Fruit fly (Drosophila melanogaster) whole organism, embryonic: ENCODE measurements around the gene CG9837.

ENCODE experiments used
- ATbp ChIP-seq: fragments of 200-800 bp; sonication (Bioruptor generic); optimal IDR thresholded peaks from 2 replicates; lab custom pipeline; 2017; ENCODE audit warnings: missing biosample characterization, mild to moderate bottlenecking, missing genetic modification characterization, missing genetic modification reagents
- B-H2 ChIP-seq: fragments of 200-800 bp; sonication (Bioruptor generic); optimal IDR thresholded peaks from 2 replicates; lab custom pipeline; 2018; ENCODE audit warnings: missing biosample characterization, mild to moderate bottlenecking, missing genetic modification characterization
- Bteb2 ChIP-seq: fragments of 200-800 bp; sonication (Bioruptor generic); optimal IDR thresholded peaks from 2 replicates; lab custom pipeline; 2016; ENCODE audit warnings: missing biosample characterization, missing genetic modification characterization
- CG10366 ChIP-seq: fragments of 200-800 bp; sonication (Bioruptor generic); IDR thresholded peaks from 2 replicates; pipeline ENCODE4 v1.3.6; 2022; ENCODE audit warnings: missing biosample characterization, missing genetic modification characterization
- CG10959 ChIP-seq: fragments of 200-800 bp; sonication (Bioruptor generic); IDR thresholded peaks from 2 replicates; pipeline ENCODE4 v1.3.6; 2022; ENCODE audit warnings: missing biosample characterization, missing genetic modification characterization
- CG11695 ChIP-seq: fragments of 200-800 bp; sonication (Bioruptor generic); IDR thresholded peaks from 3 replicates; pipeline ENCODE4 v1.3.6; 2022; ENCODE audit warnings: missing biosample characterization, missing genetic modification characterization
- CG13624 ChIP-seq: fragments of 200-800 bp; sonication (Bioruptor generic); optimal IDR thresholded peaks from 2 replicates; lab custom pipeline; 2016; ENCODE audit warnings: missing biosample characterization, missing genetic modification characterization
- CG14667 ChIP-seq: fragments of 200-800 bp; sonication (Bioruptor generic); IDR thresholded peaks from 2 replicates; pipeline ENCODE4 v1.3.6; 2022; ENCODE audit warnings: missing biosample characterization, missing genetic modification characterization
- CG1529 ChIP-seq: fragments of 200-800 bp; sonication (Bioruptor generic); optimal IDR thresholded peaks from 3 replicates; lab custom pipeline; 2018; ENCODE audit warnings: missing biosample characterization, missing genetic modification characterization
- CG18599 ChIP-seq: fragments of 200-800 bp; sonication (Bioruptor generic); optimal IDR thresholded peaks from 3 replicates; lab custom pipeline; 2017; ENCODE audit warnings: missing biosample characterization, missing genetic modification characterization, mild to moderate bottlenecking, moderate library complexity, missing genetic modification reagents
- CG2129 ChIP-seq: fragments of 200-800 bp; sonication (Bioruptor generic); IDR thresholded peaks from 2 replicates; pipeline ENCODE4 v1.3.6; 2022; ENCODE audit warnings: missing biosample characterization, missing genetic modification characterization; ENCODE audit not compliant: partially characterized antibody
- CG31365 ChIP-seq: fragments of 200-800 bp; sonication (Bioruptor generic); optimal IDR thresholded peaks from 2 replicates; lab custom pipeline; 2018; ENCODE audit warnings: missing biosample characterization, mild to moderate bottlenecking, missing genetic modification characterization
- CG33213 ChIP-seq: fragments of 200-800 bp; sonication (Bioruptor generic); optimal IDR thresholded peaks from 3 replicates; lab custom pipeline; 2016; ENCODE audit warnings: missing biosample characterization, missing genetic modification characterization
- CG42726 ChIP-seq: fragments of 200-800 bp; sonication (Bioruptor generic); IDR thresholded peaks from 2 replicates; pipeline ENCODE4 v1.3.6; 2022; ENCODE audit warnings: missing biosample characterization, missing genetic modification characterization; ENCODE audit not compliant: partially characterized antibody
- CG4854 ChIP-seq: fragments of 200-800 bp; sonication (Bioruptor generic); optimal IDR thresholded peaks from 2 replicates; lab custom pipeline; 2016; ENCODE audit warnings: missing biosample characterization, missing genetic modification characterization, inconsistent platforms
- CG6272 ChIP-seq: fragments of 200-800 bp; sonication (Bioruptor generic); IDR thresholded peaks from 2 replicates; pipeline ENCODE4 v1.3.6; 2022; ENCODE audit warnings: missing biosample characterization, missing genetic modification characterization
- CG8089 ChIP-seq: fragments of 200-800 bp; sonication (Bioruptor generic); optimal IDR thresholded peaks from 3 replicates; lab custom pipeline; 2016; ENCODE audit warnings: missing biosample characterization, missing genetic modification characterization
- CG8478 ChIP-seq: fragments of >200 bp; optimal IDR thresholded peaks from 2 replicates; lab custom pipeline; 2018
- CG9609 ChIP-seq: fragments of 200-800 bp; sonication (Bioruptor generic); optimal IDR thresholded peaks from 3 replicates; lab custom pipeline; 2016; ENCODE audit warnings: missing biosample characterization, missing genetic modification characterization
- Dip3 ChIP-seq: fragments of 200-800 bp; sonication (Bioruptor generic); optimal IDR thresholded peaks from 3 replicates; lab custom pipeline; 2016; ENCODE audit warnings: missing biosample characterization, missing genetic modification characterization
- Dll ChIP-seq: fragments of 200-800 bp; sonication (Bioruptor generic); IDR thresholded peaks from 4 replicates; pipeline ENCODE4 v1.3.6; 2022; ENCODE audit warnings: missing biosample characterization, missing genetic modification characterization; ENCODE audit not compliant: partially characterized antibody
- Dp ChIP-seq: fragments of 200-800 bp; sonication (Bioruptor generic); optimal IDR thresholded peaks from 2 replicates; lab custom pipeline; 2018; ENCODE audit warnings: missing biosample characterization, mild to moderate bottlenecking, missing genetic modification characterization, moderate library complexity
- Eip74EF ChIP-seq, 2 experiments: fragments of 200-800 bp in 1 of 2; fragments of >200 bp in 1 of 2; sonication (Bioruptor generic) in 1 of 2; optimal IDR thresholded peaks; 2 replicates each; lab custom pipeline; 2017 to 2019; ENCODE audit warnings: missing biosample characterization in 2 of 2, missing genetic modification characterization in 2 of 2, mild to moderate bottlenecking in 1 of 2, moderate library complexity in 1 of 2
- Fer1 ChIP-seq: fragments of 200-800 bp; sonication (Bioruptor generic); optimal IDR thresholded peaks from 2 replicates; lab custom pipeline; 2017; ENCODE audit warnings: missing biosample characterization, mild to moderate bottlenecking, missing genetic modification characterization
- NC2β ChIP-seq: fragments of 200-800 bp; sonication (Bioruptor generic); optimal IDR thresholded peaks from 2 replicates; lab custom pipeline; 2016; ENCODE audit warnings: missing biosample characterization, missing genetic modification characterization
- Neu2 ChIP-seq: fragments of 200-800 bp; sonication (Bioruptor generic); optimal IDR thresholded peaks from 3 replicates; lab custom pipeline; 2016; ENCODE audit warnings: missing biosample characterization, missing genetic modification characterization, borderline replicate concordance
- Nf-YB ChIP-seq: fragments of 200-800 bp; sonication (Bioruptor generic); optimal IDR thresholded peaks from 3 replicates; lab custom pipeline; 2019; ENCODE audit warnings: missing biosample characterization, mild to moderate bottlenecking, missing genetic modification characterization, moderate library complexity
- Poxn ChIP-seq: fragments of 200-800 bp; sonication (Bioruptor generic); IDR thresholded peaks from 2 replicates; pipeline ENCODE4 v1.3.6; 2022; ENCODE audit warnings: missing biosample characterization, missing genetic modification characterization
- Rfx ChIP-seq: fragments of 200-800 bp; sonication (Bioruptor generic); IDR thresholded peaks from 2 replicates; pipeline ENCODE4 v1.3.6; 2022; ENCODE audit warnings: missing biosample characterization, missing genetic modification characterization
- Sox100B ChIP-seq: fragments of 200-800 bp; sonication (Bioruptor generic); optimal IDR thresholded peaks from 3 replicates; lab custom pipeline; 2018; ENCODE audit warnings: missing biosample characterization, mild to moderate bottlenecking, missing genetic modification characterization
- TFAM ChIP-seq: fragments of 200-800 bp; sonication (Bioruptor generic); optimal IDR thresholded peaks from 2 replicates; lab custom pipeline; 2017; ENCODE audit warnings: missing biosample characterization, missing genetic modification characterization, inconsistent platforms
- ase ChIP-seq: fragments of 200-800 bp; sonication (Bioruptor generic); IDR thresholded peaks from 3 replicates; pipeline ENCODE4 v1.3.6; 2022; ENCODE audit warnings: missing biosample characterization, missing genetic modification characterization
- cwo ChIP-seq: fragments of 200-800 bp; sonication (Bioruptor generic); optimal IDR thresholded peaks from 3 replicates; lab custom pipeline; 2017; ENCODE audit warnings: missing biosample characterization, missing genetic modification characterization, mild to moderate bottlenecking, moderate library complexity, missing genetic modification reagents
- dmrt11E ChIP-seq: fragments of 200-800 bp; sonication (Bioruptor generic); optimal IDR thresholded peaks from 3 replicates; lab custom pipeline; 2018; ENCODE audit warnings: missing biosample characterization, mild to moderate bottlenecking, missing genetic modification characterization, moderate library complexity
- ems ChIP-seq: fragments of 200-800 bp; sonication (Bioruptor generic); optimal IDR thresholded peaks from 3 replicates; lab custom pipeline; 2016; ENCODE audit warnings: missing biosample characterization, missing genetic modification characterization
- fd64A ChIP-seq: fragments of 200-800 bp; sonication (Bioruptor generic); optimal IDR thresholded peaks from 3 replicates; lab custom pipeline; 2018; ENCODE audit warnings: missing biosample characterization, mild to moderate bottlenecking, missing genetic modification characterization
- h ChIP-seq: fragments of >200 bp; optimal IDR thresholded peaks from 2 replicates; lab custom pipeline; 2017
- knrl ChIP-seq: fragments of 200-800 bp; sonication (Bioruptor generic); IDR thresholded peaks from 3 replicates; pipeline ENCODE4 v1.3.6; 2022; ENCODE audit warnings: missing biosample characterization, missing genetic modification characterization; ENCODE audit not compliant: partially characterized antibody
- lov ChIP-seq, 2 experiments: fragments of 200-800 bp in 1 of 2; fragments of >200 bp in 1 of 2; sonication (Bioruptor generic) in 1 of 2; IDR thresholded peaks in 1 of 2; optimal IDR thresholded peaks in 1 of 2; 2 replicates in 1 of 2; 3 replicates in 1 of 2; pipeline versions ENCODE4 v1.3.6 to Lab custom; 2017 to 2022; ENCODE audit warnings: missing biosample characterization in 1 of 2, missing genetic modification characterization in 1 of 2
- pan ChIP-seq, 4 experiments: fragments of >200 bp in 3 of 4; fragments of 200-800 bp in 1 of 4; sonication (Bioruptor generic) in 1 of 4; optimal IDR thresholded peaks in 3 of 4; IDR thresholded peaks in 1 of 4; 2 replicates each; pipeline versions ENCODE4 v1.3.6 to Lab custom; 2017 to 2022; ENCODE audit warnings: missing biosample characterization in 2 of 4, missing genetic modification characterization in 2 of 4, mixed read lengths in 1 of 4
- phol ChIP-seq: fragments of 200-800 bp; sonication (Bioruptor generic); optimal IDR thresholded peaks from 3 replicates; lab custom pipeline; 2018; ENCODE audit warnings: missing biosample characterization, mild to moderate bottlenecking, missing genetic modification characterization, moderate library complexity
- row ChIP-seq: fragments of 200-800 bp; sonication (Bioruptor generic); IDR thresholded peaks from 3 replicates; pipeline ENCODE4 v1.3.6; 2022; ENCODE audit warnings: missing biosample characterization, missing genetic modification characterization
- salm ChIP-seq: fragments of 200-800 bp; sonication (Bioruptor generic); optimal IDR thresholded peaks from 2 replicates; lab custom pipeline; 2018; ENCODE audit warnings: missing biosample characterization, mild to moderate bottlenecking, missing genetic modification characterization
- seq ChIP-seq: fragments of 200-800 bp; sonication (Bioruptor generic); IDR thresholded peaks from 2 replicates; pipeline ENCODE4 v1.3.6; 2022; ENCODE audit warnings: missing biosample characterization, missing genetic modification characterization
- sima ChIP-seq: fragments of 200-800 bp; sonication (Bioruptor generic); optimal IDR thresholded peaks from 2 replicates; lab custom pipeline; 2016; ENCODE audit warnings: missing biosample characterization, missing genetic modification characterization
- sqz ChIP-seq: fragments of 200-800 bp; sonication (Bioruptor generic); optimal IDR thresholded peaks from 3 replicates; lab custom pipeline; 2018; ENCODE audit warnings: missing biosample characterization, mild to moderate bottlenecking, missing genetic modification characterization
- stc ChIP-seq: fragments of 200-800 bp; sonication (Bioruptor generic); IDR thresholded peaks from 2 replicates; pipeline ENCODE4 v1.3.6; 2022; ENCODE audit warnings: missing biosample characterization, missing genetic modification characterization
- tap ChIP-seq: fragments of 200-800 bp; optimal IDR thresholded peaks from 3 replicates; lab custom pipeline; 2019; ENCODE audit warnings: missing biosample characterization, mild to moderate bottlenecking, missing genetic modification characterization, moderate library complexity
- vnd ChIP-seq: fragments of 200-800 bp; sonication (Bioruptor generic); IDR thresholded peaks from 3 replicates; pipeline ENCODE4 v1.3.6; 2022; ENCODE audit warnings: missing biosample characterization, missing genetic modification characterization; ENCODE audit not compliant: partially characterized antibody
- wek ChIP-seq: fragments of 200-800 bp; sonication (Bioruptor generic); optimal IDR thresholded peaks from 3 replicates; lab custom pipeline; 2018; ENCODE audit warnings: missing biosample characterization, mild to moderate bottlenecking, missing genetic modification characterization, moderate library complexity

Gene CG9837

dm6 chr3R:8819551-8820057, 6.2 kb upstream of the CG9837 start (continued):
- TF ChIP-seq Dip3 (GFP tag; lab: Kevin White, UChicago) (peak; percentile 13), CG10366 (GFP tag; lab: Robert Waterston, UW) (no peak), vnd (GFP tag; lab: Robert Waterston, UW) (no peak), CG6272 (no peak), Sox100B (GFP tag; lab: Kevin White, UChicago) (no peak), NC2β (no peak), row (peak; percentile 23; the same call in 1 of the 3 replicates), dmrt11E (peak; percentile 16), stc (GFP tag; lab: Robert Waterston, UW) (peak; percentile 53), CG8478 (lab: Kevin White, UChicago) (no peak), phol (tag; lab: Kevin White, UChicago) (no peak), Nf-YB (GFP tag; lab: Kevin White, UChicago) (no peak), CG8089 (GFP tag; lab: Kevin White, UChicago) (no peak), ATbp (peak; percentile 14), CG42726 (GFP tag; lab: Robert Waterston, UW) (no peak), tap (tag; lab: Kevin White, UChicago) (no peak), salm (tag; lab: Kevin White, UChicago) (no peak), sima (GFP tag; lab: Kevin White, UChicago) (no peak), B-H2 (GFP tag; lab: Kevin White, UChicago) (peak; percentile 28), Poxn (GFP tag; lab: Robert Waterston, UW) (no peak), sqz (GFP tag; lab: Kevin White, UChicago) (peak; percentile 55), knrl (GFP tag; lab: Robert Waterston, UW) (no peak), Neu2 (GFP tag; lab: Kevin White, UChicago) (no peak), TFAM (no peak), Fer1 (GFP tag; lab: Kevin White, UChicago) (peak; percentile 55), CG14667 (no peak), Bteb2 (GFP tag; lab: Kevin White, UChicago) (no peak), pan (optimal IDR thresholded peaks at IDR 0.05; lab: Kevin White, UChicago) (no peak), pan (GFP tag; optimal IDR thresholded peaks at IDR 0.05 in 1 of 2, IDR thresholded peaks at IDR 0.05 in 1 of 2) (no peak), Dll (GFP tag; lab: Robert Waterston, UW) (no peak), ase (GFP tag; lab: Robert Waterston, UW) (no peak), CG4854 (GFP tag; lab: Kevin White, UChicago) (no peak), CG1529 (GFP tag; lab: Kevin White, UChicago) (no peak), Eip74EF (GFP tag; optimal IDR thresholded peaks at IDR 0.05; lab: Kevin White, UChicago) (no peak), CG33213 (GFP tag; lab: Kevin White, UChicago) (peak; percentile 35), CG31365 (tag; lab: Kevin White, UChicago) (no peak), CG2129 (GFP tag; lab: Robert Waterston, UW) (no peak), fd64A (GFP tag; lab: Kevin White, UChicago) (peak; percentile 51), CG13624 (GFP tag; lab: Kevin White, UChicago) (peak; percentile 48), Dp (GFP tag; lab: Kevin White, UChicago) (no peak), CG9609 (GFP tag; lab: Kevin White, UChicago) (no peak), CG10959 (GFP tag; lab: Robert Waterston, UW) (no peak), lov (optimal IDR thresholded peaks at IDR 0.05; lab: Kevin White, UChicago) (no peak), lov (GFP tag; IDR thresholded peaks at IDR 0.05; lab: Robert Waterston, UW) (no peak), h (lab: Kevin White, UChicago) (no peak), CG11695 (GFP tag; lab: Robert Waterston, UW) (peak; percentile 37; the same call in 1 of the 3 replicates), wek (GFP tag; lab: Kevin White, UChicago) (no peak), cwo (GFP tag; lab: Kevin White, UChicago) (peak; percentile 19), ems (no peak), seq (GFP tag; lab: Robert Waterston, UW) (peak; percentile 39; the same call in 1 of the 2 replicates), Rfx (GFP tag; lab: Robert Waterston, UW) (peak; percentile 47; the same call in 1 of the 2 replicates), CG18599 (peak; percentile 37)
